Worm (Caenorhabditis elegans): ENCODE measurements around the gene T02G5.15.

Gene T02G5.15

DNA sequence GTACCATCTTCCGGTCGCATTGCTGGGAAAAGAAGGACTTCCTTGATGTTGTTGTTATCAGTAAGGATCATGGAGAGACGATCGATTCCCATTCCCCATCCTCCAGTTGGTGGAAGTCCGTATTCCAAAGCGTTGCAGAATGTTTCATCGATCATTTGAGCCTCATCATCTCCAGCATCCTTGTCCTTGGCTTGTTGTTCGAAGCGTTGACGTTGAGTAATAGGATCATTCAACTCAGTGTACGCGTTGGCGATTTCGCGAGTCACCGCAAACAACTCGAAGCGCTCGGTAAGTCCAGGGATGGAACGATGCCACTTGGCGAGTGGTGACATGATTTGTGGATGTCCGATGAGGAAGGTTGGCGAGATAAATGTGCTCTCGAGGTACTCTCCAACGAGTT is 13.7 kb upstream of the T02G5.15 start (continued):
- TF ChIP-seq ama-1 (optimal IDR thresholded peaks at IDR 0.05) = no peak
- no peak for TF ChIP-seq unc-130 (GFP tag; optimal IDR thresholded peaks at IDR 0.05)
- TF ChIP-seq nhr-6 (tag; optimal IDR thresholded peaks at IDR 0.05) = no peak
- TF ChIP-seq saeg-2 (GFP tag; IDR thresholded peaks at IDR 0.05) = no peak

- TF ChIP-seq unc-39 (tag; optimal IDR thresholded peaks at IDR 0.05) = no peak
- no peak for TF ChIP-seq ZK337.2 (GFP tag; IDR thresholded peaks at IDR 0.05)
- no peak for TF ChIP-seq lir-3 (tag; optimal IDR thresholded peaks at IDR 0.05)
- TF ChIP-seq T26A8.4 (GFP tag; IDR thresholded peaks at IDR 0.05) = no peak
- TF ChIP-seq set-16 (GFP tag; IDR thresholded peaks at IDR 0.05) = no peak
- TF ChIP-seq ztf-11 (tag; optimal IDR thresholded peaks at IDR 0.05) = no peak
- TF ChIP-seq skn-1 (tag; optimal IDR thresholded peaks at IDR 0.05) = no peak
- no peak for TF ChIP-seq dmd-8 (GFP tag; IDR thresholded peaks at IDR 0.05)
- TF ChIP-seq hmg-1.1 (GFP tag; IDR thresholded peaks at IDR 0.05) = no peak
- TF ChIP-seq F37D6.2 (tag; optimal IDR thresholded peaks at IDR 0.05) = no peak
Measured at ce11 chrII:7072315-7072589, 11.9 kb upstream of the T02G5.15 start, which contains the start of gene kars-1. Gene kars-1, minus strand, starts transcription at chrII:7072415.

DNA sequence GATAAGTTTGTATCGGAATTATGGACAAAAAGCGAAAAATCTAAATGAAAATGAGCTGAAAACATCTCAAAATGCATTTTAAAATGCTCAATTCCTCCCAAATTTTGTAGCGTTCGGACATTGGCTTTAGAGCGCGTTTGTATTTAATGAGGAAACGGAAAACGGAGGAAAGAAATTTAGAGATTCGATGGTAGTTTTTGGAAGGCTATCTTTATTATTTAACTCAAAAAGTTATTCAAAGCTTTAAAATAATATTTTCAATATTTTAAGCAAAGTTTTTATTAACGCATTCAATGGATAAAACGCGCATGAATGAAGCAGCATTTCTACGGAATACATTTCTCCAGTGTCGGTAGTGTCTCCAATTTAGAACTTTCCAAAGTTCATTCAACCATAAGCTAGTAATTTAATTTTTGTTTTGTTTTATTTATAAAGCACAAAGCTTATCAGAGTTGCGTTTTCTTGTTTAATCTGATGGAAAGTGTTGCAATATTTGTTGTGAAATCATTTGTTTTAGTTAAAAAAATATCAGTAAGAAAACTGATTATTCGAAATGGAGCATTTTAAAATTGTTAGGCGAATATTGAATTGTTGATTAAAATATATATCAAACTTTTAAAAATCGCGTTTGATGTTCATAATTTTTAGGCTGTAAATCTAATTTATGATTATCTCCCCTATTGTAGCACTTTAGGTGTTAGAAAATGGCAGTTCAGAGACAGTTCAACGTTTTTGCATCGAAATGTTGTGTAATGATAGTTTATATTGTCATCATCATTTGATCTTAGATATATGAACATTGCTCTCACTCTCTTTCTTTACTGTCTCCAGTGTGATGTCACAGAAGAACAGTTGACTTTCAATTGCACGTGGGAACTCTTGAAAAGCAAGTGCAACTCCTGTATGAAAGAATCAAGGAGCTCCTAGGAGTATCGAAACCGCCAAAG is 11.3 kb upstream of the T02G5.15 start:
- TF ChIP-seq hlh-30 (tag; optimal IDR thresholded peaks at IDR 0.05; ENCODE audit: insufficient read depth) (peak; percentile 73), lin-15B (tag; optimal IDR thresholded peaks at IDR 0.05) (no peak), nhr-76 (tag; optimal IDR thresholded peaks at IDR 0.05) (no peak), gei-8 (GFP tag; optimal IDR thresholded peaks at IDR 0.05) (no peak), ama-1 (optimal IDR thresholded peaks at IDR 0.05) (no peak), zfp-2 (tag; optimal IDR thresholded peaks at IDR 0.05) (no peak), egl-43 (GFP tag; IDR thresholded peaks at IDR 0.05) (no peak), Y75B8A.6 (GFP tag; IDR thresholded peaks at IDR 0.05) (no peak), vab-7 (GFP tag; IDR thresholded peaks at IDR 0.05) (peak; percentile 32; the same call in 1 of the 2 replicates), duxl-1 (tag; optimal IDR thresholded peaks at IDR 0.05; ENCODE audit: poor library complexity) (no peak), php-3 (GFP tag; IDR thresholded peaks at IDR 0.05) (peak; percentile 84), unc-39 (tag; optimal IDR thresholded peaks at IDR 0.05) (no peak), hlh-11 (tag; optimal IDR thresholded peaks at IDR 0.05) (peak; percentile 78), mdt-29 (GFP tag; IDR thresholded peaks at IDR 0.05) (peak; percentile 53; the same call in 1 of the 2 replicates), F10B5.3 (tag; optimal IDR thresholded peaks at IDR 0.05) (no peak), nhr-28 (tag; optimal IDR thresholded peaks at IDR 0.05) (peak; percentile 65), unc-130 (GFP tag; optimal IDR thresholded peaks at IDR 0.05) (peak; percentile 11), hif-1 (tag; optimal IDR thresholded peaks at IDR 0.05) (peak in 1 of 2 experiments; percentile 72), nhr-77 (tag; optimal IDR thresholded peaks at IDR 0.05) (peak; percentile 38), lir-3 (tag; optimal IDR thresholded peaks at IDR 0.05) (no peak), pqm-1 (tag; optimal IDR thresholded peaks at IDR 0.05) (no peak), nhr-102 (tag; optimal IDR thresholded peaks at IDR 0.05) (no peak), dmd-9 (GFP tag; IDR thresholded peaks at IDR 0.05) (no peak), spr-1 (tag; optimal IDR thresholded peaks at IDR 0.05) (no peak), T20F7.1 (GFP tag; optimal IDR thresholded peaks at IDR 0.05) (peak; percentile 72), rbr-2 (tag; optimal IDR thresholded peaks at IDR 0.05) (peak; percentile 56), ZK337.2 (GFP tag; IDR thresholded peaks at IDR 0.05) (no peak), lsy-2 (tag; optimal IDR thresholded peaks at IDR 0.05) (peak; percentile 21 to 81), mxl-3 (GFP tag; optimal IDR thresholded peaks at IDR 0.05) (peak; percentile 43), set-16 (GFP tag; IDR thresholded peaks at IDR 0.05) (no peak), nhr-48 (tag; optimal IDR thresholded peaks at IDR 0.05) (peak; percentile 32), daf-19 (GFP tag; conservative IDR thresholded peaks at IDR 0.05) (no peak), lin-1 (GFP tag; IDR thresholded peaks at IDR 0.05) (peak; percentile 68; the same call in 1 of the 2 replicates), nhr-237 (tag; optimal IDR thresholded peaks at IDR 0.05) (no peak), ceh-20 (GFP tag; IDR thresholded peaks at IDR 0.05) (peak; percentile 53; the same call in 1 of the 2 replicates), arid-1 (GFP tag; conservative IDR thresholded peaks at IDR 0.05) (no peak), Y5F2A.4 (GFP tag; optimal IDR thresholded peaks at IDR 0.05) (no peak), madf-5 (GFP tag; IDR thresholded peaks at IDR 0.05) (no peak)
